Fruit fly (Drosophila melanogaster): Measurements from ENCODE around the gene CG2975.

The CG2975 gene

dm6 chr2L:2855773-2856615, 16.1 kb downstream of the CG2975 start, which contains the start of the genes CG3104 and RpS21 (continued):
- TF ChIP-seq Med (GFP tag) (peak; percentile 98), croc (GFP tag; conservative IDR thresholded peaks at IDR 0.05) (peak; percentile 58), CG6654 (GFP tag; optimal IDR thresholded peaks at IDR 0.05) (peak; percentile 60), dysf (GFP tag; IDR thresholded peaks at IDR 0.05) (peak; percentile 84), Dad (GFP tag; optimal IDR thresholded peaks at IDR 0.05) (peak; percentile 77), vvl (GFP tag; IDR thresholded peaks at IDR 0.05) (peak; percentile 91), CG14965 (GFP tag; optimal IDR thresholded peaks at IDR 0.05; ENCODE audit: borderline replicate concordance) (no peak), CG8089 (GFP tag; optimal IDR thresholded peaks at IDR 0.05) (peak; percentile 83), CG18011 (GFP tag; optimal IDR thresholded peaks at IDR 0.05) (peak; percentile 34), Stat92E (GFP tag; optimal IDR thresholded peaks at IDR 0.05) (peak in 1 of 3 experiments; percentile 72), exex (tag; optimal IDR thresholded peaks at IDR 0.05) (peak; percentile 29), CG6791 (GFP tag; IDR thresholded peaks at IDR 0.05; ENCODE audit: partially characterized antibody) (0 out of 3 replicates have a peak, but pooled peaks have one; percentile 5), trh (GFP tag; optimal IDR thresholded peaks at IDR 0.05) (peak; percentile 65), Hmx (GFP tag; optimal IDR thresholded peaks at IDR 0.05) (no peak), CG2116 (GFP tag; optimal IDR thresholded peaks at IDR 0.05) (peak; percentile 70), CG11456 (GFP tag; IDR thresholded peaks at IDR 0.05) (peak; percentile 98), CG9876 (GFP tag; optimal IDR thresholded peaks at IDR 0.05) (peak; percentile 93), emc (GFP tag; optimal IDR thresholded peaks at IDR 0.05) (peak; percentile 88), CG2678 (tag; optimal IDR thresholded peaks at IDR 0.05) (peak; percentile 75), ase (GFP tag; IDR thresholded peaks at IDR 0.05) (peak; percentile 92), grn (GFP tag; optimal IDR thresholded peaks at IDR 0.05) (peak; percentile 66), da (GFP tag; optimal IDR thresholded peaks at IDR 0.05) (peak; percentile 84), CG9932 (GFP tag; IDR thresholded peaks at IDR 0.05) (peak; percentile 93), Neu2 (GFP tag; optimal IDR thresholded peaks at IDR 0.05; ENCODE audit: borderline replicate concordance) (no peak), CG10543 (GFP tag; optimal IDR thresholded peaks at IDR 0.05) (peak; percentile 95), dan (GFP tag; IDR thresholded peaks at IDR 0.05) (no peak), zen2 (GFP tag; IDR thresholded peaks at IDR 0.05; ENCODE audit: partially characterized antibody) (no peak; the same call in 2 of the 3 replicates), CG17385 (GFP tag; optimal IDR thresholded peaks at IDR 0.05) (peak; percentile 87), so (GFP tag; IDR thresholded peaks at IDR 0.05) (peak; percentile 74), klu (GFP tag; IDR thresholded peaks at IDR 0.05) (peak; percentile 72), CG9797 (GFP tag; optimal IDR thresholded peaks at IDR 0.05) (peak; percentile 95), Blimp-1 (GFP tag; optimal IDR thresholded peaks at IDR 0.05) (peak; percentile 48), phol (tag; optimal IDR thresholded peaks at IDR 0.05) (peak; percentile 86), Lpt (GFP tag; optimal IDR thresholded peaks at IDR 0.05) (no peak), HLH4C (GFP tag; IDR thresholded peaks at IDR 0.05; ENCODE audit: partially characterized antibody) (no peak), Trl (optimal IDR thresholded peaks at IDR 0.05) (no peak), Trl (GFP tag; optimal IDR thresholded peaks at IDR 0.05) (peak; percentile 93), Max (GFP tag; optimal IDR thresholded peaks at IDR 0.05) (peak; percentile 89), CG9817 (tag; optimal IDR thresholded peaks at IDR 0.05) (peak; percentile 86), zfh1 (GFP tag; IDR thresholded peaks at IDR 0.05) (peak; percentile 93), psq (GFP tag; optimal IDR thresholded peaks at IDR 0.05) (peak; percentile 64), ken (GFP tag; IDR thresholded peaks at IDR 0.05) (peak; percentile 95), ro (GFP tag; IDR thresholded peaks at IDR 0.05) (peak; percentile 76), ato (GFP tag; IDR thresholded peaks at IDR 0.05; ENCODE audit: partially characterized antibody) (no peak), CG30403 (GFP tag; optimal IDR thresholded peaks at IDR 0.05) (peak; percentile 85), lilli (GFP tag; optimal IDR thresholded peaks at IDR 0.05) (peak; percentile 86), Elba2 (GFP tag; optimal IDR thresholded peaks at IDR 0.05) (no peak), Hr78 (GFP tag; optimal IDR thresholded peaks at IDR 0.05) (no peak), bowl (GFP tag; IDR thresholded peaks at IDR 0.05) (peak; percentile 72; the same call in 1 of the 2 replicates)

Data from whole organism, embryonic.